Fruit fly (Drosophila melanogaster): Measurements from ENCODE around the gene CG33922.

Gene CG33922

dm6 chr2L:1355824-1356223 lies 11.9 kb upstream of the CG33922 start, which contains the start of gene CG5565:
Gene CG5565 (minus strand): TSS chr2L:1355924.
- no peak for TF ChIP-seq psq (GFP tag; optimal IDR thresholded peaks at IDR 0.05)
- no peak for TF ChIP-seq Abd-B (GFP tag; optimal IDR thresholded peaks at IDR 0.05)
- no peak for TF ChIP-seq sv (GFP tag; optimal IDR thresholded peaks at IDR 0.05)
- TF ChIP-seq usp (GFP tag; optimal IDR thresholded peaks at IDR 0.05), result no peak
- no peak for TF ChIP-seq tai (GFP tag; optimal IDR thresholded peaks at IDR 0.05)
- TF ChIP-seq Dfd (GFP tag; optimal IDR thresholded peaks at IDR 0.05), result no peak
- no peak for TF ChIP-seq pan (optimal IDR thresholded peaks at IDR 0.05)
- TF ChIP-seq Dif (GFP tag; optimal IDR thresholded peaks at IDR 0.05; ENCODE audit: partially characterized antibody), result no peak
- no peak for TF ChIP-seq dmrt93B (GFP tag; optimal IDR thresholded peaks at IDR 0.05)
- no peak for TF ChIP-seq dl (GFP tag; optimal IDR thresholded peaks at IDR 0.05; ENCODE audit: insufficient read depth in 1 of 2, partially characterized antibody in 2 of 2)
- TF ChIP-seq brk (GFP tag; optimal IDR thresholded peaks at IDR 0.05), result no peak

dm6 chr2L:1354819-1355218 lies 10.8 kb upstream of the CG33922 start, which contains the start of gene CG31924:
Gene CG31924 (minus strand): TSS chr2L:1354919.
- TF ChIP-seq h (GFP tag; optimal IDR thresholded peaks at IDR 0.05) (no peak), Dfd (GFP tag; optimal IDR thresholded peaks at IDR 0.05) (no peak), woc (GFP tag; optimal IDR thresholded peaks at IDR 0.05) (no peak), GATAd (GFP tag; optimal IDR thresholded peaks at IDR 0.05) (no peak), foxo (GFP tag; optimal IDR thresholded peaks at IDR 0.05) (no peak), lola (GFP tag; optimal IDR thresholded peaks at IDR 0.05) (no peak), Hnf4 (GFP tag; optimal IDR thresholded peaks at IDR 0.05) (no peak), Rel (GFP tag; optimal IDR thresholded peaks at IDR 0.05) (no peak), Rel (tag; optimal IDR thresholded peaks at IDR 0.05) (no peak), HLH106 (tag; optimal IDR thresholded peaks at IDR 0.05) (no peak), Dif (GFP tag; optimal IDR thresholded peaks at IDR 0.05; ENCODE audit: partially characterized antibody) (no peak), CG32264 (GFP tag; optimal IDR thresholded peaks at IDR 0.05) (no peak)

dm6 chr2L:1354009-1354408 lies 10.0 kb upstream of the CG33922 start, which contains the start of gene CG5561:
Gene CG5561 (minus strand): TSS chr2L:1354109.
- no peak for TF ChIP-seq sv (GFP tag; optimal IDR thresholded peaks at IDR 0.05)
- TF ChIP-seq Dif (GFP tag; optimal IDR thresholded peaks at IDR 0.05; ENCODE audit: partially characterized antibody), result no peak
- TF ChIP-seq Dfd (GFP tag; optimal IDR thresholded peaks at IDR 0.05), result no peak
- no peak for TF ChIP-seq lola (GFP tag; optimal IDR thresholded peaks at IDR 0.05)
- TF ChIP-seq psq (GFP tag; optimal IDR thresholded peaks at IDR 0.05), result no peak
- no peak for TF ChIP-seq CG32264 (GFP tag; optimal IDR thresholded peaks at IDR 0.05)
- TF ChIP-seq N (GFP tag; optimal IDR thresholded peaks at IDR 0.05), result no peak
- no peak for TF ChIP-seq jim (GFP tag; optimal IDR thresholded peaks at IDR 0.05)
- no peak for TF ChIP-seq Hnf4 (GFP tag; optimal IDR thresholded peaks at IDR 0.05)
- no peak for TF ChIP-seq dl (GFP tag; optimal IDR thresholded peaks at IDR 0.05; ENCODE audit: insufficient read depth in 1 of 2, partially characterized antibody in 2 of 2)
- no peak for TF ChIP-seq OdsH (GFP tag; optimal IDR thresholded peaks at IDR 0.05)

- TF ChIP-seq psq (GFP tag; optimal IDR thresholded peaks at IDR 0.05) (no peak), woc (GFP tag; optimal IDR thresholded peaks at IDR 0.05) (no peak), Abd-B (GFP tag; optimal IDR thresholded peaks at IDR 0.05) (no peak), Myc (optimal IDR thresholded peaks at IDR 0.05) (no peak)
Measured at dm6 chr2L:1352768-1353167, 8.8 kb upstream of the CG33922 start, which contains the start of gene CG5556. Gene CG5556 (minus strand): TSS chr2L:1352868.

- TF ChIP-seq Hnf4 (GFP tag; optimal IDR thresholded peaks at IDR 0.05) (no peak), sage (GFP tag; optimal IDR thresholded peaks at IDR 0.05) (no peak), jim (GFP tag; optimal IDR thresholded peaks at IDR 0.05) (no peak), N (GFP tag; optimal IDR thresholded peaks at IDR 0.05) (no peak), sv (GFP tag; optimal IDR thresholded peaks at IDR 0.05) (no peak), brk (GFP tag; optimal IDR thresholded peaks at IDR 0.05) (no peak), fru (GFP tag; optimal IDR thresholded peaks at IDR 0.05) (no peak), dl (GFP tag; optimal IDR thresholded peaks at IDR 0.05; ENCODE audit: insufficient read depth in 1 of 2, partially characterized antibody in 2 of 2) (no peak), psq (GFP tag; optimal IDR thresholded peaks at IDR 0.05) (no peak)
Measured at dm6 chr2L:1346034-1346433, 2.1 kb upstream of the CG33922 start.

- TF ChIP-seq GATAd (GFP tag; optimal IDR thresholded peaks at IDR 0.05) (no peak), Hr78 (GFP tag; optimal IDR thresholded peaks at IDR 0.05) (no peak), Mio (GFP tag; optimal IDR thresholded peaks at IDR 0.05) (no peak), Vsx2 (GFP tag; optimal IDR thresholded peaks at IDR 0.05; ENCODE audit: partially characterized antibody) (no peak), fru (GFP tag; optimal IDR thresholded peaks at IDR 0.05) (no peak), Rel (GFP tag; optimal IDR thresholded peaks at IDR 0.05) (no peak), Rel (tag; optimal IDR thresholded peaks at IDR 0.05) (no peak), OdsH (GFP tag; optimal IDR thresholded peaks at IDR 0.05) (no peak)
Measured at dm6 chr2L:1341995-1342394, 2.0 kb downstream of the CG33922 start, which contains the start of gene CG33923. Gene CG33923 (minus strand): TSS chr2L:1342095.

Measured in whole organism, wandering third instar larva.